Fruit fly (Drosophila melanogaster): ENCODE results near the gene CG7246.

Gene CG7246

DNA sequence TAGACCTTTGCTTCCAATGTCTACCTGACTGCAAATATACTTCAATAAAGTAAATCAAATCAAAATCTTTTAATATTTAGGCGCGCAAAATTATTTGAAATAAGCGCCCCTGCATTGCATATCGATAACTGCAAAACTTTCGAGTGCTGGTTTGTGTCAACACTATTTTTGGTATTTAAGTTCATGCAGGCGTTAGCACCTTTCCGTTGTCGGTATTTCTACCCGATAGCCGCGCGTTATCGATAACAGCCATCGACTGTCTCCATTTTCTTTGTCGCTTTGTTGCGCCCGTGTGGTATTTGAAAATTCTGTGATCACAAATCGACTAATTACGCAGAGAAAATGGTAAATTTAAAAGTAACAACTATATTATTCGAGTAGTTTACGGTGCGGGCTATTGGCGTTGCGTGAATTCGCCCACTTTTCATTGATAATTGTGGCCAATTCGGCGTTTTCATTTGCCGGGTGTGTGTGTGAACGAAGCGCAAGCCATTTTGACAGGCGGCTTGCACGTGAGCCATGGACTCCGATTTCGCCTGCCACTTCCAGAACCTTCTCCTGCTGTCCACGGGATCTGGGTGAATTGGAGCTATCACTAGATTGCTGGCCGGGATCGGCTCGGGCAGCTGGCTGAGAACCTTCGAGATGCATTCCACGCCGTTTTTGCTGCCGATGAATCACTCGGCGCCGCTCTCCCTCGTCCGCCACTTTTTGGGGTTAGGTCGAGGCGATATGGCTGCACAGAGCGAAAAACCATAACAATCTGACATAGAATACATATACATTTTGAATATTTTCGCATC is 8.6 kb upstream of the CG7246 start, which contains the start of gene CCT2 (continued):
- peak; percentile 67 for TF ChIP-seq Ets97D (GFP tag; optimal IDR thresholded peaks at IDR 0.05)
- TF ChIP-seq mam (GFP tag; optimal IDR thresholded peaks at IDR 0.05) = no peak
- no peak for TF ChIP-seq CG10431 (GFP tag; optimal IDR thresholded peaks at IDR 0.05)
- TF ChIP-seq gsb-n (tag; optimal IDR thresholded peaks at IDR 0.05) = no peak
- no peak for TF ChIP-seq lola (GFP tag; optimal IDR thresholded peaks at IDR 0.05)
- no peak for TF ChIP-seq rib (GFP tag; IDR thresholded peaks at IDR 0.05)
- no peak for TF ChIP-seq tin (GFP tag; optimal IDR thresholded peaks at IDR 0.05)
- TF ChIP-seq CG18599 (GFP tag; optimal IDR thresholded peaks at IDR 0.05) = no peak
- no peak for TF ChIP-seq CG12942 (GFP tag; optimal IDR thresholded peaks at IDR 0.05)
- no peak for TF ChIP-seq CG11723 (GFP tag; optimal IDR thresholded peaks at IDR 0.05)
- TF ChIP-seq mirr (GFP tag; optimal IDR thresholded peaks at IDR 0.05) = no peak
- no peak for TF ChIP-seq CG17328 (GFP tag; IDR thresholded peaks at IDR 0.05)
- TF ChIP-seq E2f1 (GFP tag; IDR thresholded peaks at IDR 0.05) = no peak
- TF ChIP-seq E2f2 (GFP tag; IDR thresholded peaks at IDR 0.05) = peak; percentile 97
- TF ChIP-seq toy (GFP tag; IDR thresholded peaks at IDR 0.05) = no peak
- peak; percentile 57 for TF ChIP-seq CG1603 (tag; optimal IDR thresholded peaks at IDR 0.05)
- no peak for TF ChIP-seq CG4820 (GFP tag; optimal IDR thresholded peaks at IDR 0.05)
- no peak for TF ChIP-seq kni (GFP tag; optimal IDR thresholded peaks at IDR 0.05)
- peak; percentile 29 for TF ChIP-seq CG14710 (tag; optimal IDR thresholded peaks at IDR 0.05)
- no peak for TF ChIP-seq CoRest (tag; optimal IDR thresholded peaks at IDR 0.05)
- no peak for TF ChIP-seq HLHmδ (GFP tag; optimal IDR thresholded peaks at IDR 0.05)
- TF ChIP-seq CG8478 (optimal IDR thresholded peaks at IDR 0.05) = no peak
- TF ChIP-seq CG17359 (tag; optimal IDR thresholded peaks at IDR 0.05) = no peak
- no peak for TF ChIP-seq ase (GFP tag; IDR thresholded peaks at IDR 0.05)
- no peak for TF ChIP-seq CG9876 (GFP tag; optimal IDR thresholded peaks at IDR 0.05)
- peak; percentile 93 for TF ChIP-seq gfzf (GFP tag; optimal IDR thresholded peaks at IDR 0.05)
- TF ChIP-seq dpn (GFP tag; optimal IDR thresholded peaks at IDR 0.05) = no peak
- TF ChIP-seq Ssrp (tag; optimal IDR thresholded peaks at IDR 0.05) = no peak
- no peak for TF ChIP-seq Aef1 (GFP tag; IDR thresholded peaks at IDR 0.05)
- no peak for TF ChIP-seq Trl (optimal IDR thresholded peaks at IDR 0.05)
- no peak for TF ChIP-seq Trl (GFP tag; optimal IDR thresholded peaks at IDR 0.05)
- no peak for TF ChIP-seq CG8290 (GFP tag; optimal IDR thresholded peaks at IDR 0.05)
- TF ChIP-seq CG8290 (tag; optimal IDR thresholded peaks at IDR 0.05) = no peak
- no peak for TF ChIP-seq hkb (optimal IDR thresholded peaks at IDR 0.05)
- TF ChIP-seq hkb (GFP tag; IDR thresholded peaks at IDR 0.05) = no peak
- TF ChIP-seq org-1 (GFP tag; optimal IDR thresholded peaks at IDR 0.05) = no peak
- peak; percentile 0 for TF ChIP-seq CTCF (GFP tag; optimal IDR thresholded peaks at IDR 0.05)
- peak in 1 of 2 experiments; percentile 12 for TF ChIP-seq insv (GFP tag; optimal IDR thresholded peaks at IDR 0.05)
- no peak for TF ChIP-seq CG10366 (GFP tag; IDR thresholded peaks at IDR 0.05)
- no peak for TF ChIP-seq CG32767 (GFP tag; IDR thresholded peaks at IDR 0.05)
- no peak for TF ChIP-seq Nf-YA (GFP tag; IDR thresholded peaks at IDR 0.05)
- peak; percentile 66; the same call in 1 of the 2 replicates for TF ChIP-seq Bgb (GFP tag; IDR thresholded peaks at IDR 0.05; ENCODE audit: partially characterized antibody)
- no peak for TF ChIP-seq wor (GFP tag; IDR thresholded peaks at IDR 0.05)
- no peak for TF ChIP-seq p53 (GFP tag; optimal IDR thresholded peaks at IDR 0.05)
- TF ChIP-seq GATAe (GFP tag; conservative IDR thresholded peaks at IDR 0.05) = no peak
- TF ChIP-seq CG5953 (GFP tag; IDR thresholded peaks at IDR 0.05) = no peak
- 0 out of 2 replicates have a peak, but pooled peaks have one; percentile 28 for TF ChIP-seq CG42726 (GFP tag; IDR thresholded peaks at IDR 0.05; ENCODE audit: partially characterized antibody)
- TF ChIP-seq CG6272 (GFP tag; IDR thresholded peaks at IDR 0.05) = no peak
- TF ChIP-seq peb (GFP tag; IDR thresholded peaks at IDR 0.05) = no peak
- TF ChIP-seq CG9727 (GFP tag; optimal IDR thresholded peaks at IDR 0.05) = no peak
- no peak for TF ChIP-seq emc (GFP tag; optimal IDR thresholded peaks at IDR 0.05)
- no peak for TF ChIP-seq tio (GFP tag; optimal IDR thresholded peaks at IDR 0.05)
